Fruit fly (Drosophila melanogaster) whole organism: Measurements from ENCODE around the gene CG31274.

Experiments
- pan ChIP-seq: fragments of >200 bp; optimal IDR thresholded peaks from 2 replicates; lab custom pipeline; 2017
- usp ChIP-seq: fragments of >200 bp; optimal IDR thresholded peaks from 2 replicates; lab custom pipeline; 2017; ENCODE audit warnings: missing biosample characterization, missing genetic modification characterization, mixed read lengths

DNA sequence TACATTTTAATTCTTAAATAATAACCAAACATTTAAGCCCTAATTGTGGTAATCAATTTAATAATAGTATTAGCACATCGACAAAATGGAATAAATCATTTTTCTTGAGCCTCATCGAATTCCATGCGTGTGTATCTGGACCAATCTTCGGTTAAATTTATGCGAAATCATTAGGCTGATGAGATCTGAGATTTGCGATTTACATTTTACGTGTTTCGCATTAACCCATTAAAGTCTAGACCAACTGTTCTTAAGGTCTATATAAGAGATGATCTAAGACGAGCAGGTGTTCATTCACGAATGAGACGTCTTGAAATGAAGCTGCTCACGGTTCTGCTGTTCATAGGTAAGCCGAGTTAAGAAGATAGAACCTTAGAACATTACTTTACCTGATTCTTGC lies 38.7 kb downstream of the CG31274 start, which contains the start of gene CG31268:
- TF ChIP-seq usp (no peak), pan (lab: Kevin White, UChicago) (no peak)
